Worm (Caenorhabditis elegans): ENCODE results near the gene M03E7.2.

- TF ChIP-seq ama-1 (optimal IDR thresholded peaks at IDR 0.05) = no peak
- TF ChIP-seq ama-1 (GFP tag; optimal IDR thresholded peaks at IDR 0.05) = no peak
- TF ChIP-seq attf-6 (GFP tag; IDR thresholded peaks at IDR 0.05) = no peak
- TF ChIP-seq him-1 (tag; optimal IDR thresholded peaks at IDR 0.05) = no peak
- no peak for TF ChIP-seq egrh-3 (GFP tag; IDR thresholded peaks at IDR 0.05)
These were observed 7.2 kb upstream of the M03E7.2 start for ce11 chrV:5610186-5610585.

Measured in whole organism, young adult.